Worm (Caenorhabditis elegans): ENCODE measurements around the gene str-141.

The str-141 gene

ce11 chrV:11314025-11314880 lies 9.4 kb downstream of the str-141 start:
- TF ChIP-seq nhr-2 (tag; optimal IDR thresholded peaks at IDR 0.05) (peak; percentile 27), ces-1 (GFP tag; optimal IDR thresholded peaks at IDR 0.05) (no peak), pha-4 (tag; optimal IDR thresholded peaks at IDR 0.05) (peak; percentile 83), flh-1 (GFP tag; optimal IDR thresholded peaks at IDR 0.05) (peak; percentile 98), mls-2 (tag; optimal IDR thresholded peaks at IDR 0.05) (peak; percentile 100), sem-2 (GFP tag; optimal IDR thresholded peaks at IDR 0.05) (peak; percentile 98), snpc-4 (tag; optimal IDR thresholded peaks at IDR 0.05) (no peak), unc-39 (tag; optimal IDR thresholded peaks at IDR 0.05) (peak; percentile 100), elt-1 (tag; optimal IDR thresholded peaks at IDR 0.05; ENCODE audit: borderline replicate concordance, insufficient read depth) (peak; percentile 83), ceh-43 (GFP tag; optimal IDR thresholded peaks at IDR 0.05) (peak; percentile 98), tbx-8 (GFP tag; optimal IDR thresholded peaks at IDR 0.05) (peak; percentile 99), M03D4.4 (tag; optimal IDR thresholded peaks at IDR 0.05) (peak; percentile 99), ceh-39 (tag; optimal IDR thresholded peaks at IDR 0.05) (peak; percentile 52), bed-3 (GFP tag; optimal IDR thresholded peaks at IDR 0.05) (peak; percentile 98), mep-1 (tag; optimal IDR thresholded peaks at IDR 0.05) (peak; percentile 94), unc-120 (tag; optimal IDR thresholded peaks at IDR 0.05; ENCODE audit: poor library complexity, severe bottlenecking) (peak; percentile 98), lin-32 (GFP tag; optimal IDR thresholded peaks at IDR 0.05) (peak; percentile 100), unc-62 (GFP tag; optimal IDR thresholded peaks at IDR 0.05) (peak; percentile 91), sptf-1 (tag; optimal IDR thresholded peaks at IDR 0.05) (peak; percentile 99), blmp-1 (tag; optimal IDR thresholded peaks at IDR 0.05) (peak; percentile 77), lin-13 (tag; optimal IDR thresholded peaks at IDR 0.05) (peak; percentile 95), ceh-83 (GFP tag; optimal IDR thresholded peaks at IDR 0.05) (peak; percentile 100), nhr-28 (tag; optimal IDR thresholded peaks at IDR 0.05) (peak; percentile 92), elt-3 (tag; optimal IDR thresholded peaks at IDR 0.05) (peak; percentile 91), drap-1 (GFP tag; optimal IDR thresholded peaks at IDR 0.05) (peak; percentile 100), nhr-12 (tag; optimal IDR thresholded peaks at IDR 0.05) (peak; percentile 89), ham-2 (GFP tag; optimal IDR thresholded peaks at IDR 0.05) (peak; percentile 99), ztf-11 (tag; optimal IDR thresholded peaks at IDR 0.05) (peak; percentile 98), nhr-76 (tag; optimal IDR thresholded peaks at IDR 0.05) (peak; percentile 81), mab-5 (tag; optimal IDR thresholded peaks at IDR 0.05) (peak; percentile 74), hlh-1 (tag; optimal IDR thresholded peaks at IDR 0.05) (peak; percentile 96), lsy-2 (tag; optimal IDR thresholded peaks at IDR 0.05) (peak; percentile 75), zip-8 (tag; optimal IDR thresholded peaks at IDR 0.05) (no peak), cnd-1 (tag; optimal IDR thresholded peaks at IDR 0.05) (peak; percentile 99), nhr-237 (tag; optimal IDR thresholded peaks at IDR 0.05) (peak; percentile 63)

- no peak for TF ChIP-seq drap-1 (GFP tag; optimal IDR thresholded peaks at IDR 0.05)
- no peak for TF ChIP-seq cnd-1 (tag; optimal IDR thresholded peaks at IDR 0.05)
- TF ChIP-seq sptf-1 (tag; optimal IDR thresholded peaks at IDR 0.05): no peak
- no peak for TF ChIP-seq hlh-1 (tag; optimal IDR thresholded peaks at IDR 0.05)
- TF ChIP-seq lin-13 (tag; optimal IDR thresholded peaks at IDR 0.05): no peak
- no peak for TF ChIP-seq ceh-83 (GFP tag; optimal IDR thresholded peaks at IDR 0.05)
- no peak for TF ChIP-seq mep-1 (tag; optimal IDR thresholded peaks at IDR 0.05)
These were observed 10.7 kb downstream of the str-141 start for ce11 chrV:11312904-11313303.

ce11 chrV:11311013-11311472 lies 12.6 kb downstream of the str-141 start, which contains the start of gene T03F7.7:
Gene T03F7.7 (plus strand): TSS chrV:11311422.
- no peak for TF ChIP-seq mep-1 (tag; optimal IDR thresholded peaks at IDR 0.05)
- no peak for TF ChIP-seq ceh-43 (GFP tag; optimal IDR thresholded peaks at IDR 0.05)
- TF ChIP-seq mls-2 (tag; optimal IDR thresholded peaks at IDR 0.05): no peak
- TF ChIP-seq tbx-8 (GFP tag; optimal IDR thresholded peaks at IDR 0.05): no peak
- TF ChIP-seq M03D4.4 (tag; optimal IDR thresholded peaks at IDR 0.05): no peak
- no peak for TF ChIP-seq nhr-2 (tag; optimal IDR thresholded peaks at IDR 0.05)
- TF ChIP-seq ceh-83 (GFP tag; optimal IDR thresholded peaks at IDR 0.05): no peak
- no peak for TF ChIP-seq ceh-39 (tag; optimal IDR thresholded peaks at IDR 0.05)
- no peak for TF ChIP-seq sem-2 (GFP tag; optimal IDR thresholded peaks at IDR 0.05)
- no peak for TF ChIP-seq sptf-1 (tag; optimal IDR thresholded peaks at IDR 0.05)
- TF ChIP-seq drap-1 (GFP tag; optimal IDR thresholded peaks at IDR 0.05): no peak
- TF ChIP-seq blmp-1 (tag; optimal IDR thresholded peaks at IDR 0.05): no peak
